Worm (Caenorhabditis elegans): Measurements from ENCODE around the gene clec-36.
A peak's percentile ranks its signal among the peaks of the same experiment; 100 is the strongest.

clec-36 gene

ce11 chrV:16804795-16805194 lies 43.6 kb downstream of the clec-36 start:
- TF ChIP-seq ceh-88 (GFP tag; IDR thresholded peaks at IDR 0.05) = no peak
- TF ChIP-seq unc-98 (GFP tag; IDR thresholded peaks at IDR 0.05) = no peak
- no peak for TF ChIP-seq nhr-90 (tag; optimal IDR thresholded peaks at IDR 0.05; ENCODE audit: poor library complexity)
- no peak for TF ChIP-seq unc-62 (GFP tag; optimal IDR thresholded peaks at IDR 0.05)
- TF ChIP-seq ceh-63 (GFP tag; optimal IDR thresholded peaks at IDR 0.05) = no peak
- TF ChIP-seq pax-3 (tag; optimal IDR thresholded peaks at IDR 0.05) = no peak
- TF ChIP-seq ceh-82 (tag; optimal IDR thresholded peaks at IDR 0.05) = no peak
- no peak for TF ChIP-seq hpl-2 (GFP tag; optimal IDR thresholded peaks at IDR 0.05)
- no peak for TF ChIP-seq alr-1 (tag; optimal IDR thresholded peaks at IDR 0.05; ENCODE audit: borderline replicate concordance)
- no peak for TF ChIP-seq snu-23 (GFP tag; optimal IDR thresholded peaks at IDR 0.05)
- no peak for TF ChIP-seq egl-13 (tag; optimal IDR thresholded peaks at IDR 0.05)
- TF ChIP-seq unc-86 (tag; optimal IDR thresholded peaks at IDR 0.05) = no peak
- TF ChIP-seq fkh-4 (tag; optimal IDR thresholded peaks at IDR 0.05; ENCODE audit: borderline replicate concordance) = no peak

DNA sequence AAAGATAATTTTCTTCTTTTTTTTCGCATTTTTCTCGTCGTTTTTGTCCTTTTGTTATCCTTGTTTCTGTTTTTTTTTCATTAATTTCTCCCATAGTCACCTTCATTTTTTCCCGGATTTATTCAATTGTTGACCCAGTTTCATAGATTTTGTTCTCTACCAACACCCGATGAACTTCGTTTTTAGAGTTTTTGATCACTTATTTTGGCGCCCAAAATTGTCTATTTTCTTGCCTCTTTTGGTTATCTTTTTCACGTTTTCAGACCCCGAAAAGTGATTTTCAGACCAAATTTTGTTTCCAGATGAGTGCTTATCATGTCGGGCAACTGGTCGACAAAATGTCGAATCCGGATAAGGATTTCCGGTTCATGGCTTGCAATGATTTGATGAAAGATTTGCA lies 45.8 kb downstream of the clec-36 start, which contains the start of gene cand-1:
TSS of gene cand-1 (plus strand) at position 301 of the 400 bp plus-strand sequence.
- no peak for TF ChIP-seq pqm-1 (tag; optimal IDR thresholded peaks at IDR 0.05)
- TF ChIP-seq isw-1 (GFP tag; IDR thresholded peaks at IDR 0.05) = no peak
- TF ChIP-seq nhr-11 (tag; optimal IDR thresholded peaks at IDR 0.05) = no peak
- TF ChIP-seq ets-5 (GFP tag; IDR thresholded peaks at IDR 0.05) = no peak
- no peak for TF ChIP-seq efl-1 (optimal IDR thresholded peaks at IDR 0.05)
- TF ChIP-seq efl-1 (GFP tag; optimal IDR thresholded peaks at IDR 0.05 in 1 of 2) = no peak
- no peak for TF ChIP-seq efl-3 (GFP tag; optimal IDR thresholded peaks at IDR 0.05)
- TF ChIP-seq nhr-237 (tag; optimal IDR thresholded peaks at IDR 0.05) = no peak
- no peak for TF ChIP-seq grh-1 (GFP tag; IDR thresholded peaks at IDR 0.05)
- no peak for TF ChIP-seq unc-130 (tag; optimal IDR thresholded peaks at IDR 0.05)
- TF ChIP-seq unc-30 (tag; optimal IDR thresholded peaks at IDR 0.05) = no peak
- TF ChIP-seq sptf-1 (tag; optimal IDR thresholded peaks at IDR 0.05) = no peak
- TF ChIP-seq ceh-88 (GFP tag; IDR thresholded peaks at IDR 0.05) = no peak
- no peak for TF ChIP-seq lin-39 (tag; optimal IDR thresholded peaks at IDR 0.05)
- TF ChIP-seq hlh-4 (tag; optimal IDR thresholded peaks at IDR 0.05) = no peak
- TF ChIP-seq snu-23 (GFP tag; optimal IDR thresholded peaks at IDR 0.05) = no peak
- no peak for TF ChIP-seq alr-1 (tag; optimal IDR thresholded peaks at IDR 0.05; ENCODE audit: borderline replicate concordance)
- no peak for TF ChIP-seq nhr-12 (tag; optimal IDR thresholded peaks at IDR 0.05)
- TF ChIP-seq C34B4.2 (tag; optimal IDR thresholded peaks at IDR 0.05) = no peak
- TF ChIP-seq sox-4 (tag; optimal IDR thresholded peaks at IDR 0.05) = no peak
- no peak for TF ChIP-seq tlp-1 (tag; optimal IDR thresholded peaks at IDR 0.05)

- TF ChIP-seq rnt-1 (tag; optimal IDR thresholded peaks at IDR 0.05) (no peak), Y116A8C.19 (tag; optimal IDR thresholded peaks at IDR 0.05; ENCODE audit: borderline replicate concordance) (no peak), elt-2 (tag; optimal IDR thresholded peaks at IDR 0.05) (no peak), lin-35 (GFP tag; optimal IDR thresholded peaks at IDR 0.05) (peak in 1 of 2 experiments; percentile 12), hlh-4 (tag; optimal IDR thresholded peaks at IDR 0.05) (no peak), nhr-77 (tag; optimal IDR thresholded peaks at IDR 0.05) (no peak)
Measured at ce11 chrV:16800484-16800883, 47.9 kb downstream of the clec-36 start.
